Fruit fly (Drosophila melanogaster): ENCODE data around the gene CG14316.
A peak's percentile ranks its signal among the peaks of the same experiment; 100 is the strongest.

CG14316 gene

DNA sequence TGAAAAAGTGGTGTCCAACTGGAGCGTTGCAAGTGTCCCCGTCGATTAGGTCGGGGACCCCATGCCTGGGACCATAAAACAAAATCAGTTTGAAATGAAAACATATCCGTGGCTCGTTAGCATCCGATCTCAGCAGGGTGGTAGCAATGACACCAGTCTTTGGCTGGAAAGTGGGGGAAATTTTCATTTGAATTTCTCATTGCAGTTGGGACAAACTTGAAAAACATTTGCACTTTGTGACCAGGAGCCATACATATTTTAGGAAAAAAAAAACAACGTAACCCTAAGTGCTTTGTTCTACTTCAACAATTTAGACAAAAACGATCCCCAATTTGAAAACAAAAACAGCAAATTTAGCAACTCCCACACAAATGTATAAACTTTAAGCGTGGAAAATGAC is at the start of gene CG14316:
Gene CG14316, plus strand, starts transcription at position 301 of the 400 bp plus-strand sequence.
- TF ChIP-seq CTCF (optimal IDR thresholded peaks at IDR 0.05) (no peak), CG8478 (optimal IDR thresholded peaks at IDR 0.05) (no peak)

DNA sequence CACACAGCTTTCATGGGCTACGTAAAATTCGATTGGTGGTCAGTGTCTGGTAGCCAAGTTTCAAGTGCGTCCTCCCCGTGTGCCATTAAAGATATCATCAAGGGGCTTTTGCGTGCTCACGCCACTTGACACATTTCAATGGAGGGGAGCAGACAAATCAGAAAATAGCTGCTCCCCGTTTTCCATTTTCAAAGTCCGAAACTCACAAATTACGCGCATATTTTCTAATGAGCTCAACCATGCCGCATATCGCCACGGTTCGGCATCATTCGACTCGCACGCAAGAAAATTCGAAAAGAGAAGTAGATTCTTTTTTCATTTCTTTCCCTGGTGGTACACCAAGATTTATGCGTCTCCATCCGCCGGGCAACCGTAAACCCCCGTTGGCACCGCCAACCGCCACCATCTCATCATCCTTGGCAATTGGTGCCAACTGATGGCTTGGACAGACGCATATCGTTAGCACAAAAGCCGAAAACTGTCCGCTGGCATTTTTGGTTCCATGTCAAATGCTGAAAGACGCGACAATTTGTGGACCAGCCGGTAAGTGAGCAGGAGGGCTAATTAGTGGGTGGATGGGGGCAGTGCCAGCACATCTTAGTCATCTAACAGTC is 48.6 kb upstream of the CG14316 start:
- TF ChIP-seq CG8478 (optimal IDR thresholded peaks at IDR 0.05) (no peak), CTCF (optimal IDR thresholded peaks at IDR 0.05) (no peak)

DNA sequence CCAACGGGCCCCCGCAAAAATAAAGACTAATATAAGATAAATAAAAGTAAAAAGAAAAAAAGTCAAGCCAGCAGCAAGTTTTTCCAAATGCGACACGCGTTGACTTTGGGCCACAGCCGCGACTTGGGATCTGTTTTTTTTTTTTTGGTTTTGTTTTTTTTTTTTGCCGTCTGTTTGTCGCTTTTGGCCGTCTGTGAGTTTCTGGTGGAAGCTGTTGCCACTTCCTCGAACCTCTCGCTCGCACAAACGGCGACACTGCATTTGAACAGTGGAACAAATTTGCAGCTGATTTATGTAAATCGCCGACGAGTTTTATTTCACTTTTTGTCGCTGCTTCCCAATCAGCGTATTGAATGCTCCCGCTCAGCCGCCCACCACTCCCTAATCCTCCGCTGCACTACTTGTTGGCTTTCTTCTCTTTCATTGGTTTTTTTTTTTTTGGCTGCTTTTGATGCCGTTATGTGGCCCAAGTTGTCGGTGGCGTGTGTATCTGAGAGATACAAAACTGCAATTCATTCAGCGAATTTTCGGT is 47.6 kb upstream of the CG14316 start:
- TF ChIP-seq CG8478 (optimal IDR thresholded peaks at IDR 0.05) (no peak), CTCF (optimal IDR thresholded peaks at IDR 0.05) (no peak)

DNA sequence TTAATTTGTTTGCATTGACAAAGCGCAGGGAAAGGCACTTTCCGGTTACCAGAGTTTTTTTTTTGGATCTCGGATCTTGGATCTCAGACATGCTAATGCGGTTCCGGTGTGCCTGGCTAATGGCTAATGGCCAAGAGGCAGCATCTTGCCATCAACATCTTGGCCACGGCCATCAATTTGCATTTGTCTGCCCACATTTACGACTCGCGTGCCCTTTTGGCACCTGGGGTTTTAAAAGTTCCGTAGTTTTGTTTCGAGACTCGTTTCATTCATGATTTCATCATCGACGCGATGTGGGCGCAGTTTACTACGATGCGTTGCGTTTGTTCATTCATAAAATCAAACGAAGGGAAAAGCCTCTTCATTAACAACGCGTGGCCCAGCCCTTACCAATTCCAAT is 45.8 kb upstream of the CG14316 start:
- TF ChIP-seq CTCF (optimal IDR thresholded peaks at IDR 0.05) (no peak), CG8478 (optimal IDR thresholded peaks at IDR 0.05) (no peak)

- TF ChIP-seq CG8478 (optimal IDR thresholded peaks at IDR 0.05) (no peak), CTCF (optimal IDR thresholded peaks at IDR 0.05) (no peak)
Measured at dm6 chr3R:18107575-18107974, 44.3 kb upstream of the CG14316 start.

DNA sequence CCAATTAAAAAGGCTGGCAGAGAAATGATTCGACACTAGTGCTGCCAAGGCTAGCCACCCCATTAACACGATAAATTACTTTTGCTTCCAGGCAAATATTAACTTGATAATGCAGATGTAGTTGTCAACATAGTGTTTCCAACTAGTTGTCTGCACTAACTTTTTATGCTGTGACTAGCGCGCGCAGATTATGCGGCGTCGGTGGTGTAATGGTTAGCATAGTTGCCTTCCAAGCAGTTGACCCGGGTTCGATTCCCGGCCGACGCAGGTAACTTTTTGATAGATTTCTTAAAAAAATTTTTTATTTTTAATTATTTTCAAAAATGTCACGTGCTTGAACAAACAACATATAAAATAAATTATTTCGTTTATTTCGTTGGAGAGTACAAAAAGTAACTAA is 43.5 kb upstream of the CG14316 start:
- no peak for TF ChIP-seq CTCF (optimal IDR thresholded peaks at IDR 0.05)

DNA sequence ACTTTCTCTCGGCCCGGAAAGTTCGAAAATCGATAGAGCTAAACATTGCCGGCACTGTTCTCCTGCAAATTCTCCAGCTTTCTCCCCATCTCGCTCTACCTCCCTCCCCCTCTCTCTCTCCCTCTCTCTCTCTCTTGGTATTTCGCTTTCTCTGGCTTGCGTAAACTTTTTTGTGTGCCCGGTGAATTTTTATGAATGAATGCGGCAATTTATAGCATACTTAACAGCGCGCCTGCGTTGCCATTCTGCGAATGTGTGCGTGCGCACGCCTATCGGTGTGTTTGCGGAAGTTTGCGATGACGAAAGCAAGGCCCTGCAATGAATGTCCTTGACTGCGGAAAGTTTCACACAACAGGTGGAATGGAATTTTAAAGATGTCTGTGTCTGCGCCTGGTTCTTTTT is 40.2 kb upstream of the CG14316 start:
- TF ChIP-seq CTCF (optimal IDR thresholded peaks at IDR 0.05) (no peak), CG8478 (optimal IDR thresholded peaks at IDR 0.05) (no peak)

DNA sequence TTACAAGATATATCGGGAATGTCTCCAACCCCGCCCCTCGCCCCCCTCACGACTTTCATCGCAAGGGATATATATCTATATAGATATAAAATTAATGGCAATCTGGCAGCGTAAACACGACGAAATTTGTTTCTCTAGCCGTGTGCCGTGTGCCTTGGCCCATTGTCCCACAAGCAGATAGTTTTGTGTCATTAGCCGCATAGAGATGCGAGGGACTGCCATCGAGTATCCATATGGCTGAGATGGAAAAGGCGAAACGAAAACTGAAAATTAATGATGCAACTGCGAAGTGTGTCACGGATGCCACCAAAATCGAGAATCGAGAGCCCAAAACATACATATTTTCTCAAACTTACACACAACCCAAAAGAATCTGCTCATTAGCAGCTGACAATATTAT is 37.1 kb upstream of the CG14316 start:
- TF ChIP-seq CG8478 (optimal IDR thresholded peaks at IDR 0.05) (no peak), CTCF (optimal IDR thresholded peaks at IDR 0.05) (no peak)

DNA sequence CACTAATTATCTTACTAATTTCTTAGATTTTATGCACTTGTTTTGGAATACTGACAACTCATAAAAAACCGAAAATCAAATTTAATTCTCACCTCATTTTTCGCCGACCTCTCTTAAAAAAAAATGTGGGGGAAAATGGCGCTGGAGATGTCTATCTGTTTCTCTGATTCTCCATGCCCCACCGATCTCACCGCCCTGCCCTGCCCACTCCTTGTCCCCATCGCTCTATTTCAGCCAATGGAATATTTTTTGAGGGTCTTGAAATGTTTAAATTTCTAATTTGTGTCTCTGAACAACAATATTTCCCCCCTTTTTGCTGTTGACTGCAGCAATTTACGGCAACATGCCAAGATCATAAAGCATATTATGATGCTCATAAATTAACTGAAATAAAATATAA is 34.4 kb upstream of the CG14316 start:
- TF ChIP-seq CG8478 (optimal IDR thresholded peaks at IDR 0.05) (no peak), CTCF (optimal IDR thresholded peaks at IDR 0.05) (no peak)

- no peak for TF ChIP-seq CTCF (optimal IDR thresholded peaks at IDR 0.05)
- no peak for TF ChIP-seq CG8478 (optimal IDR thresholded peaks at IDR 0.05)
Measured at dm6 chr3R:18118239-18118638, 33.7 kb upstream of the CG14316 start.

DNA sequence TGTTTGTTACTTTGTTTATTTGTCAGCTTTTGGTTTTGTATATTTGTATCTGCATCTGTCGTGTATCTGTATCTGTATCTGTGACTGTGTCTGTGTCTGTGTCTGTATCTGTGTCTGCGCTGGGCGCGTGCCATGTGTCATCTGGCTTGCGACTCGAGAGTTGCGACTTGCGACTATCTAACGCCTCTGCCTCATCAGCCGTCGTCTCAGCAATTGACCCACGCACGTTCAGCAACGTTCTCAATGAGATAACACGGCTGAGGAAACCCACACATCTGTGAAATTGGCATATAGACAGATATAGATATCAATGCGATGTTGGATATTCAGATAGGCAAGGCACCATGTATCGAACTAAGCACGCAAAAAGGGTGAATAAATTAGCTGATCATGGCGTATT is 33.2 kb upstream of the CG14316 start:
- TF ChIP-seq CG8478 (optimal IDR thresholded peaks at IDR 0.05) = no peak
- TF ChIP-seq CTCF (optimal IDR thresholded peaks at IDR 0.05) = no peak

DNA sequence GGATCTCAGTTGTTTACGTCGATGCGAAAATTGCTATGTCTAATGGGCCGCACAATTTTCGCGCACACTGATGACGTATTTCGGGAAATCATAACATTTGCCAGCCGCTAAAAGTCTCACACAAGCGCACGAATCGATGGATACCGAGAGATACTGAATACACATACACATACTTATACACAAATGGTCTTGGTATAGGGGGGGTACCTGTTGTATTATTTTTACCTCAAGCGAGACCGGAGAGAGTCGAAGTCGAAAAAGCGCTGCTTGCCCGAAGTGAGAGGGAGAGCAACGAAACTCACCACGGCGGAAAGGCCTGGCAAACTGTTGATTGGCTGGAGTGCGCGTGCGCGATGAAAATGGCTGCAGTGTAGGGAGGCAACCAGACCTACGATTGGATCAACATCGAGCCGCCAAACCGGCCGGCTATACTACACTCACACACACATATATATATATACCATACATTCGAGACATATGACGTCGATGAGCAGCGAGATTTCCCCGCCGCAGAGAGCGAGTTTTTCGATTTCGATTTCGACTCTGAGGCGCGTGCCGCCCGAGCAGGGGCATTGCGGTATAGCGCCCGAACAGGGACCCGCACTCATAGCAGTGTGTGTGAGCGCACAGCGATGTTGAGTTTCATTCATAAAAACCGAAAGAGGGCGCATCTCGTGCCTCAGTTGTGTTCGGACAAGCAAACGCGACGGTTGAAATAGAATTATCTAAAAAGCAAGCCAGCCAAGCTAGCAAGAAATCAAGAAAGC is 30.4 kb upstream of the CG14316 start:
- TF ChIP-seq CG8478 (optimal IDR thresholded peaks at IDR 0.05) (no peak), CTCF (optimal IDR thresholded peaks at IDR 0.05) (peak; percentile 59 to 64)

- TF ChIP-seq CG8478 (optimal IDR thresholded peaks at IDR 0.05) (no peak), CTCF (optimal IDR thresholded peaks at IDR 0.05) (no peak)
Measured at dm6 chr3R:18125023-18125630, 26.8 kb upstream of the CG14316 start.

DNA sequence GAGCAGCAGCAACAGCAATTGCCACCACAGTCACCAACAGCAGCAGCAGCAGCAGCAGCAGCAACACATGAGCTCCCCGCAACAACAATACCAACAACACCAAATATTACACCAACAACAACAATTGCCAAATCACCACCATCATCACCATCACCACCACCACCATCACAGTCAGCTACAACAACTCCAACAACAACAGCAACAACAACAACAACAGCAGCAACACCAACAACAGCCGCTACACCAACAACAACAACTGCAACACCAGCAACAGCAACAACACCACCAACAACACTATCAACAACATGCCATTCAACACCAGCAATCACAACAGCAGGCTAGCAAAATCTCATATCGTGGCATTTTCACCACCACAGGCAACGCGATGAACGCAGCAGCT is 21.2 kb upstream of the CG14316 start:
- TF ChIP-seq CG8478 (optimal IDR thresholded peaks at IDR 0.05) (no peak), CTCF (optimal IDR thresholded peaks at IDR 0.05) (no peak)

DNA sequence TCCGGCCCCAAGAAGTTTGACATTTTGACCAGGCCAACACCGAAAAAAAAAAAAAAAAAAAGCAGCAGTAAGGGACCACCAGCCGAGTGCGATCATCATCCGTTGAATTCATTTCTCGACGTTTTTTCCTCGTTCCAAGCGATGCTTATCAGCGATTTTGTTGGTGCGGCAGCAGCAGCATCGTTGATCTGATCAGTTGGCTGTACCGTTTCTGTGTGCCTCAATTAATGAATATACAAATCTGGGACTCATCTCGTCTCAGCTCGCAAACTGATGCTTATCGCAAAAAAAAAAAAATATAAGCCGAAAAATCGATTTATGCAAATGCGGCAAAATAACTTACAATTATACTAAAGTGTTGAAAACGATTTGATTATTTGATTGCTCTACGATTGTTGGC is 7.1 kb upstream of the CG14316 start:
- TF ChIP-seq CTCF (optimal IDR thresholded peaks at IDR 0.05) (no peak), CG8478 (optimal IDR thresholded peaks at IDR 0.05) (no peak)

- no peak for TF ChIP-seq CG8478 (optimal IDR thresholded peaks at IDR 0.05)
- TF ChIP-seq CTCF (optimal IDR thresholded peaks at IDR 0.05) = no peak
Measured at dm6 chr3R:18146629-18147028, 5.3 kb upstream of the CG14316 start.
